Worm (Caenorhabditis elegans) whole organism, L4/young adult: ENCODE measurements around the gene exos-4.2.

ENCODE experiments used
- W03F9.2 ChIP-seq: fragments of 150-350 bp; optimal IDR thresholded peaks from 2 replicates; lab custom pipeline; 2014; ENCODE audit warnings: missing biosample characterization, missing genetic modification characterization
- him-1 ChIP-seq: sonication (generic microtip); optimal IDR thresholded peaks from 2 replicates; lab custom pipeline; 2016; ENCODE audit warnings: missing genotype, missing genetic modification reagents, missing genetic modification characterization, missing compliant biosample characterization

- TF ChIP-seq W03F9.2 (no peak), him-1 (tag; lab: Kevin White, UChicago) (no peak)
Measured at ce11 chrIII:907990-908389, 48.0 kb downstream of the exos-4.2 start.
